Worm (Caenorhabditis elegans) whole organism, midembryonic: ENCODE measurements around the gene srt-35.
"Not testable (repeated sequence)": the region's sequence is repeated elsewhere in the genome, so short reads cannot be mapped to it uniquely, and the experiment has no call there.

Experiments used
- T22C8.4 ChIP-seq: fragments of 200-800 bp; sonication (Bioruptor generic); IDR thresholded peaks from 2 replicates; pipeline ENCODE4 v1.3.6; 2022; ENCODE audit warnings: missing genetic modification characterization, missing compliant biosample characterization
- flt-1 ChIP-seq: fragments of 200-800 bp; sonication (Bioruptor generic); IDR thresholded peaks from 2 replicates; pipeline ENCODE4 v1.3.6; 2022; ENCODE audit warnings: missing genetic modification characterization, missing compliant biosample characterization
- med-1 ChIP-seq: sonication (generic microtip); optimal IDR thresholded peaks from 2 replicates; lab custom pipeline; 2017; ENCODE audit warnings: missing genetic modification characterization, mild to moderate bottlenecking, missing compliant biosample characterization, antibody characterized with exemption, missing genetic modification reagents; ENCODE audit not compliant: insufficient read depth

DNA sequence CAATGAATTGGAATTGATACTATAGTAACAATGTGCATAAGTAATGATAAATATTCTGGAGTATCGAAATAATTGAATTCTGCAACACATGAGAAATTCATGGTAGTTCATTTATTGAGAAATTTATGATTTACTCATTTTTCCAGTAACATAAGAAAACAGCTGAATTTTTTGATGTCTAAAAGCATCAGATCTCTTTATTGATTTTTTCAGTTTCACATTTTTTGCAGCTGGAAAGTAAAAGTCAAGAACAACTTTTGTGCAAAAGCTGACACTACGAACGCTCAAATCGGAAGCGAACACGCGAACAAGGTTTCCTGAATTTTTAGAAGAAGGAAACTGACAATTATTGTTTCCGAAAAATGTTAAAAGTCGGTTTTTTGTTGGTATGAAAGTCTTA is 25.7 kb upstream of the srt-35 start, which contains the start of gene srh-193:
- TF ChIP-seq med-1 (GFP tag; lab: Kevin White, UChicago); T22C8.4; flt-1 (GFP tag; lab: Robert Waterston, UW): not testable (repeated sequence)
